Fruit fly (Drosophila melanogaster) whole organism, embryonic: ENCODE results near the gene Teh1.
A peak's percentile ranks its signal among the peaks of the same experiment; 100 is the strongest.

Experiments used
- BtbVII ChIP-seq: fragments of 200-800 bp; sonication (Bioruptor generic); optimal IDR thresholded peaks from 3 replicates; lab custom pipeline; 2017; ENCODE audit warnings: missing biosample characterization, mild to moderate bottlenecking, missing genetic modification characterization
- CG10209 ChIP-seq: fragments of 200-800 bp; sonication (Bioruptor generic); optimal IDR thresholded peaks from 3 replicates; lab custom pipeline; 2017; ENCODE audit warnings: missing biosample characterization, mild to moderate bottlenecking, missing genetic modification characterization, missing genetic modification reagents
- CG10274 ChIP-seq: fragments of 200-800 bp; sonication (Bioruptor generic); optimal IDR thresholded peaks from 3 replicates; lab custom pipeline; 2017; ENCODE audit warnings: missing biosample characterization, mild to moderate bottlenecking, missing genetic modification characterization
- CG10366 ChIP-seq: fragments of 200-800 bp; sonication (Bioruptor generic); IDR thresholded peaks from 2 replicates; pipeline ENCODE4 v1.3.6; 2022; ENCODE audit warnings: missing biosample characterization, missing genetic modification characterization
- CG12071 ChIP-seq: fragments of 200-800 bp; sonication (Bioruptor generic); optimal IDR thresholded peaks from 3 replicates; lab custom pipeline; 2018; ENCODE audit warnings: missing biosample characterization, mild to moderate bottlenecking, missing genetic modification characterization
- CG12104 ChIP-seq: fragments of 200-800 bp; sonication (Bioruptor generic); optimal IDR thresholded peaks from 3 replicates; lab custom pipeline; 2016; ENCODE audit warnings: missing biosample characterization, missing genetic modification characterization
- CG12769 ChIP-seq: fragments of 200-800 bp; sonication (Bioruptor generic); optimal IDR thresholded peaks from 2 replicates; lab custom pipeline; 2019; ENCODE audit warnings: missing biosample characterization, mild to moderate bottlenecking, missing genetic modification characterization, moderate library complexity
- CG14050 ChIP-seq: fragments of 200-800 bp; sonication (Bioruptor generic); IDR thresholded peaks from 3 replicates; pipeline ENCODE4 v1.3.6; 2022; ENCODE audit warnings: missing biosample characterization, missing genetic modification characterization
- CG15269 ChIP-seq: fragments of 200-800 bp; sonication (Bioruptor generic); optimal IDR thresholded peaks from 2 replicates; lab custom pipeline; 2018; ENCODE audit warnings: missing biosample characterization, mild to moderate bottlenecking, missing genetic modification characterization, moderate library complexity
- CG17328 ChIP-seq: fragments of 200-800 bp; sonication (Bioruptor generic); IDR thresholded peaks from 2 replicates; pipeline ENCODE4 v1.3.6; 2022; ENCODE audit warnings: missing biosample characterization, missing genetic modification characterization
- CG18599 ChIP-seq: fragments of 200-800 bp; sonication (Bioruptor generic); optimal IDR thresholded peaks from 3 replicates; lab custom pipeline; 2017; ENCODE audit warnings: missing biosample characterization, missing genetic modification characterization, mild to moderate bottlenecking, moderate library complexity, missing genetic modification reagents
- CG2199 ChIP-seq: fragments of 200-800 bp; sonication (Bioruptor generic); IDR thresholded peaks from 3 replicates; pipeline ENCODE4 v1.3.6; 2022; ENCODE audit warnings: missing biosample characterization, missing genetic modification characterization
- CG2875 ChIP-seq: fragments of 200-800 bp; sonication (Bioruptor generic); optimal IDR thresholded peaks from 2 replicates; lab custom pipeline; 2017; ENCODE audit warnings: missing biosample characterization, mild to moderate bottlenecking, missing genetic modification characterization, missing genetic modification reagents
- CG32767 ChIP-seq: fragments of 200-800 bp; sonication (Bioruptor generic); IDR thresholded peaks from 2 replicates; pipeline ENCODE4 v1.3.6; 2022; ENCODE audit warnings: missing biosample characterization, missing genetic modification characterization
- CG3407 ChIP-seq: fragments of 200-800 bp; sonication (Bioruptor generic); optimal IDR thresholded peaks from 2 replicates; lab custom pipeline; 2018; ENCODE audit warnings: missing biosample characterization, mild to moderate bottlenecking, missing genetic modification characterization
- CG4360 ChIP-seq: fragments of 200-800 bp; sonication (Bioruptor generic); IDR thresholded peaks from 2 replicates; pipeline ENCODE4 v1.3.6; 2022; ENCODE audit warnings: missing biosample characterization, missing genetic modification characterization
- CG4424 ChIP-seq: fragments of 200-800 bp; sonication (Bioruptor generic); optimal IDR thresholded peaks from 3 replicates; lab custom pipeline; 2016; ENCODE audit warnings: missing biosample characterization, missing genetic modification characterization
- CG4820 ChIP-seq: fragments of 200-800 bp; sonication (Bioruptor generic); optimal IDR thresholded peaks from 3 replicates; lab custom pipeline; 2016; ENCODE audit warnings: missing biosample characterization, missing genetic modification characterization
- CG5245 ChIP-seq: fragments of 200-800 bp; sonication (Bioruptor generic); optimal IDR thresholded peaks from 3 replicates; lab custom pipeline; 2016; ENCODE audit warnings: missing biosample characterization, missing genetic modification characterization
- CG7745 ChIP-seq: fragments of 200-800 bp; sonication (Bioruptor generic); optimal IDR thresholded peaks from 2 replicates; lab custom pipeline; 2018; ENCODE audit warnings: missing biosample characterization, mild to moderate bottlenecking, missing genetic modification characterization, moderate library complexity
- CG7987 ChIP-seq: fragments of 200-800 bp; sonication (Bioruptor generic); optimal IDR thresholded peaks from 2 replicates; lab custom pipeline; 2018; ENCODE audit warnings: missing biosample characterization, mild to moderate bottlenecking, missing genetic modification characterization, moderate library complexity
- CG8290 ChIP-seq, 3 experiments: fragments of 200-800 bp; sonication (Bioruptor generic); optimal IDR thresholded peaks; 2 replicates each; lab custom pipeline; 2016 to 2019; ENCODE audit warnings: missing biosample characterization in 3 of 3, missing genetic modification characterization in 3 of 3, mild to moderate bottlenecking in 2 of 3, moderate library complexity in 1 of 3
- D19B ChIP-seq: fragments of 200-800 bp; sonication (Bioruptor generic); optimal IDR thresholded peaks from 2 replicates; lab custom pipeline; 2017; ENCODE audit warnings: missing biosample characterization, mild to moderate bottlenecking, missing genetic modification characterization
- Dbx ChIP-seq: fragments of 200-800 bp; sonication (Bioruptor generic); IDR thresholded peaks from 3 replicates; pipeline ENCODE4 v1.3.6; 2022; ENCODE audit warnings: missing biosample characterization, missing genetic modification characterization
- HLHmδ ChIP-seq: fragments of 200-800 bp; sonication (Bioruptor generic); optimal IDR thresholded peaks from 2 replicates; lab custom pipeline; 2018; ENCODE audit warnings: missing biosample characterization, mild to moderate bottlenecking, missing genetic modification characterization, moderate library complexity
- MBD-R2 ChIP-seq: fragments of 200-800 bp; sonication (Bioruptor generic); IDR thresholded peaks from 2 replicates; pipeline ENCODE4 v1.3.6; 2022; ENCODE audit warnings: missing biosample characterization, missing genetic modification characterization
- Opbp ChIP-seq: fragments of 200-800 bp; sonication (Bioruptor generic); IDR thresholded peaks from 3 replicates; pipeline ENCODE4 v1.3.6; 2022; ENCODE audit warnings: missing biosample characterization, missing genetic modification characterization; ENCODE audit not compliant: partially characterized antibody
- YL-1 ChIP-seq: fragments of 200-800 bp; sonication (Bioruptor generic); optimal IDR thresholded peaks from 3 replicates; lab custom pipeline; 2017; ENCODE audit warnings: missing biosample characterization, mild to moderate bottlenecking, missing genetic modification characterization
- aop ChIP-seq: fragments of 200-800 bp; sonication (Bioruptor generic); IDR thresholded peaks from 2 replicates; pipeline ENCODE4 v1.3.6; 2022; ENCODE audit warnings: missing biosample characterization, missing genetic modification characterization
- ap ChIP-seq: fragments of 200-800 bp; sonication (Bioruptor generic); IDR thresholded peaks from 2 replicates; pipeline ENCODE4 v1.3.6; 2022; ENCODE audit warnings: missing biosample characterization, missing genetic modification characterization
- ato ChIP-seq: fragments of 200-800 bp; sonication (Bioruptor generic); IDR thresholded peaks from 2 replicates; pipeline ENCODE4 v1.3.6; 2022; ENCODE audit warnings: missing biosample characterization, missing genetic modification characterization; ENCODE audit not compliant: partially characterized antibody
- caup ChIP-seq: fragments of 200-800 bp; sonication (Bioruptor generic); optimal IDR thresholded peaks from 3 replicates; lab custom pipeline; 2017; ENCODE audit warnings: missing biosample characterization, mild to moderate bottlenecking, missing genetic modification characterization, moderate library complexity; ENCODE audit not compliant: severe bottlenecking
- crc ChIP-seq: fragments of 200-800 bp; sonication (Bioruptor generic); optimal IDR thresholded peaks from 2 replicates; lab custom pipeline; 2016; ENCODE audit warnings: missing biosample characterization, missing genetic modification characterization
- cwo ChIP-seq: fragments of 200-800 bp; sonication (Bioruptor generic); optimal IDR thresholded peaks from 3 replicates; lab custom pipeline; 2017; ENCODE audit warnings: missing biosample characterization, missing genetic modification characterization, mild to moderate bottlenecking, moderate library complexity, missing genetic modification reagents
- gcm ChIP-seq: fragments of 200-800 bp; sonication (Bioruptor generic); optimal IDR thresholded peaks from 2 replicates; lab custom pipeline; 2019; ENCODE audit warnings: missing biosample characterization, mild to moderate bottlenecking, missing genetic modification characterization, moderate library complexity
- kah ChIP-seq: fragments of 200-800 bp; sonication (Bioruptor generic); optimal IDR thresholded peaks from 2 replicates; lab custom pipeline; 2018; ENCODE audit warnings: missing biosample characterization, mild to moderate bottlenecking, missing genetic modification characterization
- mam ChIP-seq: fragments of 200-800 bp; sonication (Bioruptor generic); optimal IDR thresholded peaks from 3 replicates; lab custom pipeline; 2016; ENCODE audit warnings: missing biosample characterization, missing genetic modification characterization
- nau ChIP-seq: fragments of 200-800 bp; sonication (Bioruptor generic); optimal IDR thresholded peaks from 3 replicates; lab custom pipeline; 2017; ENCODE audit warnings: missing biosample characterization, mild to moderate bottlenecking, missing genetic modification characterization, missing genetic modification reagents
- pfk ChIP-seq: fragments of 200-800 bp; sonication (Bioruptor generic); optimal IDR thresholded peaks from 2 replicates; lab custom pipeline; 2018; ENCODE audit warnings: missing biosample characterization, mild to moderate bottlenecking, missing genetic modification characterization, moderate library complexity
- sima ChIP-seq: fragments of 200-800 bp; sonication (Bioruptor generic); optimal IDR thresholded peaks from 2 replicates; lab custom pipeline; 2016; ENCODE audit warnings: missing biosample characterization, missing genetic modification characterization
- sqz ChIP-seq: fragments of 200-800 bp; sonication (Bioruptor generic); optimal IDR thresholded peaks from 3 replicates; lab custom pipeline; 2018; ENCODE audit warnings: missing biosample characterization, mild to moderate bottlenecking, missing genetic modification characterization
- tll ChIP-seq, 2 experiments: fragments of 200-800 bp in 1 of 2; fragments of >200 bp in 1 of 2; sonication (Bioruptor generic) in 1 of 2; optimal IDR thresholded peaks; 2 replicates each; lab custom pipeline; 2017 to 2019; ENCODE audit warnings: missing biosample characterization in 2 of 2, missing genetic modification characterization in 2 of 2, mild to moderate bottlenecking in 1 of 2, moderate library complexity in 1 of 2
- ttk ChIP-seq: fragments of 200-800 bp; sonication (Bioruptor generic); IDR thresholded peaks from 2 replicates; pipeline ENCODE4 v2.1.2; 2022; ENCODE audit warnings: missing biosample characterization, missing genetic modification characterization
- unc-4 ChIP-seq: fragments of 200-800 bp; sonication (Bioruptor generic); IDR thresholded peaks from 2 replicates; pipeline ENCODE4 v1.3.6; 2022; ENCODE audit warnings: missing biosample characterization, missing genetic modification characterization; ENCODE audit not compliant: partially characterized antibody

Gene Teh1

dm6 chr3R:9878026-9878997, 10.4 kb upstream of the Teh1 start (continued):
- TF ChIP-seq CG12769 (tag; lab: Kevin White, UChicago), result peak; percentile 92
- no peak for TF ChIP-seq D19B (GFP tag; lab: Kevin White, UChicago)
- TF ChIP-seq aop, result no peak
- TF ChIP-seq unc-4 (GFP tag; lab: Robert Waterston, UW), result no peak
- TF ChIP-seq kah (GFP tag; lab: Kevin White, UChicago), result no peak
- TF ChIP-seq sqz, result peak; percentile 64
- no peak for TF ChIP-seq CG32767 (GFP tag; lab: Robert Waterston, UW)
- no peak for TF ChIP-seq MBD-R2
- TF ChIP-seq CG10274 (GFP tag; lab: Kevin White, UChicago), result no peak
- peak; percentile 49 for TF ChIP-seq CG4360 (GFP tag; lab: Robert Waterston, UW)
- no peak for TF ChIP-seq caup (GFP tag; lab: Kevin White, UChicago)
- no peak for TF ChIP-seq Opbp (GFP tag; lab: Robert Waterston, UW)
- TF ChIP-seq BtbVII (GFP tag; lab: Kevin White, UChicago), result no peak
- no peak for TF ChIP-seq sima
- no peak for TF ChIP-seq YL-1
- peak; percentile 3 for TF ChIP-seq mam (GFP tag; lab: Kevin White, UChicago)
- no peak for TF ChIP-seq crc (GFP tag; lab: Kevin White, UChicago)
- TF ChIP-seq ato (GFP tag; lab: Robert Waterston, UW), result no peak
- TF ChIP-seq CG7745, result no peak
- no peak for TF ChIP-seq CG10209 (GFP tag; lab: Kevin White, UChicago)
- no peak for TF ChIP-seq CG15269 (tag; lab: Kevin White, UChicago)
- TF ChIP-seq CG4820, result no peak
- no peak for TF ChIP-seq nau (GFP tag; lab: Kevin White, UChicago)
- TF ChIP-seq tll (GFP tag; optimal IDR thresholded peaks at IDR 0.05; lab: Kevin White, UChicago), result no peak
- peak; percentile 27 for TF ChIP-seq CG18599 (GFP tag; lab: Kevin White, UChicago)
- no peak for TF ChIP-seq CG12071 (GFP tag; lab: Kevin White, UChicago)
- no peak for TF ChIP-seq CG10366
- TF ChIP-seq Dbx, result peak; percentile 29; the same call in 1 of the 3 replicates
- TF ChIP-seq HLHmδ (GFP tag; lab: Kevin White, UChicago), result no peak
- TF ChIP-seq CG14050 (GFP tag; lab: Robert Waterston, UW), result no peak
- TF ChIP-seq pfk (GFP tag; lab: Kevin White, UChicago), result no peak
- TF ChIP-seq CG17328, result peak; percentile 52
- peak; percentile 82 for TF ChIP-seq CG7987 (GFP tag; lab: Kevin White, UChicago)
- TF ChIP-seq CG3407 (GFP tag; lab: Kevin White, UChicago), result no peak
- TF ChIP-seq ttk (GFP tag; lab: Robert Waterston, UW), result no peak
- no peak; the same call in 2 of the 3 replicates for TF ChIP-seq CG2199 (GFP tag; lab: Robert Waterston, UW)
- TF ChIP-seq CG8290 (GFP tag; optimal IDR thresholded peaks at IDR 0.05; lab: Kevin White, UChicago), result no peak
- peak in 1 of 2 experiments; percentile 25 for TF ChIP-seq CG8290 (tag; optimal IDR thresholded peaks at IDR 0.05; lab: Kevin White, UChicago)
- TF ChIP-seq CG12104, result no peak
- TF ChIP-seq CG2875 (GFP tag; lab: Kevin White, UChicago), result no peak
- TF ChIP-seq CG4424 (GFP tag; lab: Kevin White, UChicago), result no peak
- no peak for TF ChIP-seq CG5245 (GFP tag; lab: Kevin White, UChicago)
- peak; percentile 91 for TF ChIP-seq cwo (GFP tag; lab: Kevin White, UChicago)
- TF ChIP-seq ap (GFP tag; lab: Robert Waterston, UW), result no peak
- no peak for TF ChIP-seq gcm (GFP tag; lab: Kevin White, UChicago)
- TF ChIP-seq, all 482 proteins: peak for 42
